Worm (Caenorhabditis elegans) whole organism, late embryonic: Measurements from ENCODE around the gene inx-11.

ENCODE experiments used
- ceh-18 ChIP-seq: sonication (generic microtip); optimal IDR thresholded peaks from 2 replicates; lab custom pipeline; 2016; ENCODE audit warnings: missing genetic modification characterization, missing compliant biosample characterization
- eyg-1 ChIP-seq: sonication (generic microtip); optimal IDR thresholded peaks from 2 replicates; lab custom pipeline; 2016; ENCODE audit warnings: missing genotype, missing genetic modification characterization, missing compliant biosample characterization
- gmeb-2 ChIP-seq: sonication (generic microtip); optimal IDR thresholded peaks from 2 replicates; lab custom pipeline; 2016; ENCODE audit warnings: missing genetic modification characterization, inconsistent platforms, missing compliant biosample characterization
- nhr-11 ChIP-seq: fragments of 150-350 bp; optimal IDR thresholded peaks from 2 replicates; lab custom pipeline; 2014; ENCODE audit warnings: missing biosample characterization, missing genetic modification characterization
- odd-2 ChIP-seq: sonication (generic microtip); optimal IDR thresholded peaks from 2 replicates; lab custom pipeline; 2017; ENCODE audit warnings: antibody characterized with exemption, mild to moderate bottlenecking, missing genetic modification characterization, missing compliant biosample characterization
- syd-9 ChIP-seq: sonication (generic microtip); optimal IDR thresholded peaks from 2 replicates; lab custom pipeline; 2016; ENCODE audit warnings: mild to moderate bottlenecking, missing genetic modification characterization, moderate library complexity, missing compliant biosample characterization

- TF ChIP-seq gmeb-2 (tag; lab: Kevin White, UChicago) (no peak), eyg-1 (no peak), ceh-18 (tag; lab: Kevin White, UChicago) (no peak), syd-9 (tag; lab: Kevin White, UChicago) (no peak), odd-2 (no peak), nhr-11 (tag; lab: Kevin White, UChicago) (no peak)
Observed at ce11 chrV:12532369-12532768, 45.3 kb downstream of the inx-11 start.
